Worm (Caenorhabditis elegans): ENCODE measurements around the gene C48B4.12.

DNA sequence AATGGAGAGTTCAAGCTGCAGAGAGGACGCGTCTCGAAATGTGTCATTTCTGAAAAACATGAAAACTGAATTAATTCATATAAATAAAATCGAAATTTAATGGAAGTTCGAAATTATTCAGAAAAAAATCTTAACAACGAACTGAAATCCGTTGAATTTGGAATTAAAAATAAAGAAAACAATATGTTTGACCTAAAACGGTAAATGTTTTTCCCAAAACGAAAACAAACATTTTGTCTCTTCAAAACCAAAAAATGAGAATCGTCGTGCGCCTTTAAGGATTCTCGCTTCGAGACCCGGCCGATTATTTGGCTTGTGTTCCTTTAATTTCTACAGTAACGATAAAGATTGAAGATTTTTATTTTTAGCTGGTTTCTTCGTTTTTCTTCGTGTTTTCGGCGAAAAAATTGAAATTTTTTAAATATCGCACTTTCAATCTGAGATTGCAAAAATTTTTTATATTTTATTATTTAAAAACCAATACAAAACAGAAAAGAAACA is 37.7 kb upstream of the C48B4.12 start, which contains the start of gene C48B4.7:
- TF ChIP-seq him-1 (tag; optimal IDR thresholded peaks at IDR 0.05) = no peak
- TF ChIP-seq W03F9.2 (tag; optimal IDR thresholded peaks at IDR 0.05) = peak; percentile 15
